Worm (Caenorhabditis elegans) whole organism, late embryonic: ENCODE results near the gene Y54G2A.49.

ENCODE experiments used
- ceh-14 ChIP-seq: sonication (generic microtip); optimal IDR thresholded peaks from 2 replicates; lab custom pipeline; 2016; ENCODE audit warnings: missing genotype, missing genetic modification characterization, missing compliant biosample characterization
- ceh-19 ChIP-seq: fragments of 200-800 bp; sonication (Bioruptor generic); optimal IDR thresholded peaks from 2 replicates; lab custom pipeline; 2018; ENCODE audit warnings: mild to moderate bottlenecking, missing genetic modification characterization, missing compliant biosample characterization
- nhr-232 ChIP-seq: sonication (generic microtip); optimal IDR thresholded peaks from 2 replicates; lab custom pipeline; 2016; ENCODE audit warnings: missing genetic modification characterization, missing compliant biosample characterization
- pha-2 ChIP-seq: sonication (generic microtip); optimal IDR thresholded peaks from 2 replicates; lab custom pipeline; 2017; ENCODE audit warnings: mild to moderate bottlenecking, missing genetic modification characterization, missing compliant biosample characterization
- unc-42 ChIP-seq: sonication (generic microtip); optimal IDR thresholded peaks from 2 replicates; lab custom pipeline; 2016; ENCODE audit warnings: missing genotype, missing genetic modification characterization, missing compliant biosample characterization

- TF ChIP-seq nhr-232 (tag; lab: Kevin White, UChicago) (no peak), pha-2 (tag; lab: Kevin White, UChicago) (no peak), unc-42 (no peak), ceh-19 (GFP tag; lab: Kevin White, UChicago) (no peak), ceh-14 (tag; lab: Kevin White, UChicago) (no peak)
These were observed 29.6 kb downstream of the Y54G2A.49 start, which contains the start of gene clec-80 for ce11 chrIV:2823446-2823845.
